Fruit fly (Drosophila melanogaster): Measurements from ENCODE around the gene nub.

Gene nub

DNA sequence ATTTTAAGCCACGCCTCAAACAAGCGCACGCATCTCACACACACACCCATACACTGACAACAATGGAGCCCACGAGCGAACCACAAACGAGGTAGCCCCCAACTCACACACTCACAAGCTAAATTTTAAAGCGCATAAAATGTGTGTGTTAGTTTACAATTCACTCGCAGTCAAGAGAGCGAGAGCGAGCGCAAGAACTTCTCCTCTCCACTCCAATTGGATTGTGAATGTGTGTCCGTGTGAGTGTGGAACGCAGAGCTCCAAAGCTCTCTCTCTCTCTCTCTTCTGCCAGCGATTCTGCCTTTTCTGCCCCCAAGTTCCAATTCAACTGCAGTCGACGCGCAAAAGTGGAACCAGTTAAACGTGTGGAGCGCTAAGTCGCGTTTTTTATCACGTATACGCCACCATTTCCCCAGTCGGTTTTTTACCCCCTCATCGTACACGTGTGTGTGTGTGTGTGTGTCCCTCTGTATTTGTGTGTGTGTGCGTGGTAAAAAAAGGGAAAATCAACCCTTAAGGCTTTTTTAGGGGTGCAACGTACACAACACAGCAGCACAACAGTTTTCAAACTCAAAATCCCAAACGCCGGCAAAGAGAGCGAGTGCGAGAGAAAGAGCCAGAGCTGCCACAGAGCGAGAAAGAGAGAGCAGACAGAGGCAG, 30.7 kb downstream of the nub start:
- no peak for TF ChIP-seq CG16813 (GFP tag; IDR thresholded peaks at IDR 0.05; ENCODE audit: partially characterized antibody)
- peak; percentile 99 for TF ChIP-seq cg (GFP tag; optimal IDR thresholded peaks at IDR 0.05)
- no peak for TF ChIP-seq cad (GFP tag; optimal IDR thresholded peaks at IDR 0.05)
- 0 out of 2 replicates have a peak, but pooled peaks have one; percentile 5 for TF ChIP-seq CG14014 (GFP tag; IDR thresholded peaks at IDR 0.05)
- no peak for TF ChIP-seq CG7786 (GFP tag; optimal IDR thresholded peaks at IDR 0.05)
- no peak for TF ChIP-seq dmrt99B (tag; optimal IDR thresholded peaks at IDR 0.05)
- TF ChIP-seq Bgb (GFP tag; IDR thresholded peaks at IDR 0.05; ENCODE audit: partially characterized antibody): no peak; the same call in 1 of the 2 replicates
- no peak for TF ChIP-seq p53 (GFP tag; optimal IDR thresholded peaks at IDR 0.05)
- no peak for TF ChIP-seq peb (GFP tag; IDR thresholded peaks at IDR 0.05)
- TF ChIP-seq tap (tag; optimal IDR thresholded peaks at IDR 0.05): no peak
- peak; percentile 83 for TF ChIP-seq seq (GFP tag; IDR thresholded peaks at IDR 0.05)
- no peak for TF ChIP-seq tin (GFP tag; optimal IDR thresholded peaks at IDR 0.05)
- no peak for TF ChIP-seq tup (GFP tag; optimal IDR thresholded peaks at IDR 0.05)
- no peak for TF ChIP-seq Dp (GFP tag; optimal IDR thresholded peaks at IDR 0.05)
- no peak for TF ChIP-seq Fer3 (tag; optimal IDR thresholded peaks at IDR 0.05)
- TF ChIP-seq Nf-YC (tag; optimal IDR thresholded peaks at IDR 0.05): peak; percentile 99
- TF ChIP-seq fd96Cb (tag; optimal IDR thresholded peaks at IDR 0.05): no peak
- TF ChIP-seq CG10979 (tag; optimal IDR thresholded peaks at IDR 0.05): no peak
- no peak for TF ChIP-seq da (GFP tag; optimal IDR thresholded peaks at IDR 0.05)
- no peak for TF ChIP-seq salm (tag; optimal IDR thresholded peaks at IDR 0.05)
- TF ChIP-seq CG10543 (GFP tag; optimal IDR thresholded peaks at IDR 0.05): no peak
- TF ChIP-seq vvl (GFP tag; IDR thresholded peaks at IDR 0.05): peak; percentile 96
- TF ChIP-seq zen2 (GFP tag; IDR thresholded peaks at IDR 0.05; ENCODE audit: partially characterized antibody): peak; percentile 39; the same call in 2 of the 3 replicates
- peak; percentile 13 for TF ChIP-seq CG11504 (tag; optimal IDR thresholded peaks at IDR 0.05)
- no peak for TF ChIP-seq CG11247 (GFP tag; IDR thresholded peaks at IDR 0.05)
- peak; percentile 26 for TF ChIP-seq nerfin-1 (tag; optimal IDR thresholded peaks at IDR 0.05)
- no peak for TF ChIP-seq pb (GFP tag; optimal IDR thresholded peaks at IDR 0.05)
- TF ChIP-seq sc (optimal IDR thresholded peaks at IDR 0.05): no peak
- no peak for TF ChIP-seq sc (GFP tag; optimal IDR thresholded peaks at IDR 0.05)
- TF ChIP-seq CG13287 (GFP tag; IDR thresholded peaks at IDR 0.05; ENCODE audit: partially characterized antibody): peak; percentile 42
- peak; percentile 99 for TF ChIP-seq chinmo (GFP tag; IDR thresholded peaks at IDR 0.05; ENCODE audit: partially characterized antibody)
- TF ChIP-seq sqz (GFP tag; optimal IDR thresholded peaks at IDR 0.05): peak; percentile 68
- no peak for TF ChIP-seq CG9727 (GFP tag; optimal IDR thresholded peaks at IDR 0.05)
- TF ChIP-seq cwo (GFP tag; optimal IDR thresholded peaks at IDR 0.05): no peak
- no peak for TF ChIP-seq CG18011 (GFP tag; optimal IDR thresholded peaks at IDR 0.05)
- TF ChIP-seq CG6689 (GFP tag; IDR thresholded peaks at IDR 0.05): no peak
- peak; percentile 49; the same call in 1 of the 2 replicates for TF ChIP-seq CG10321 (GFP tag; IDR thresholded peaks at IDR 0.05)
- TF ChIP-seq Nf-YB (GFP tag; optimal IDR thresholded peaks at IDR 0.05): peak; percentile 99
- no peak for TF ChIP-seq tio (GFP tag; optimal IDR thresholded peaks at IDR 0.05)
- no peak for TF ChIP-seq maf-S (GFP tag; optimal IDR thresholded peaks at IDR 0.05)
- peak; percentile 84 for TF ChIP-seq Nf-YA (GFP tag; IDR thresholded peaks at IDR 0.05)
- TF ChIP-seq CG14710 (tag; optimal IDR thresholded peaks at IDR 0.05): no peak
- no peak for TF ChIP-seq CG8924 (tag; optimal IDR thresholded peaks at IDR 0.05)
- peak; percentile 15; the same call in 1 of the 2 replicates for TF ChIP-seq Atf6 (GFP tag; IDR thresholded peaks at IDR 0.05)
- peak; percentile 63 for TF ChIP-seq Adf1 (GFP tag; IDR thresholded peaks at IDR 0.05)
- peak; percentile 84 for TF ChIP-seq CG1832 (GFP tag; optimal IDR thresholded peaks at IDR 0.05)
- no peak for TF ChIP-seq CG12769 (tag; optimal IDR thresholded peaks at IDR 0.05)
- no peak for TF ChIP-seq HmgZ (tag; optimal IDR thresholded peaks at IDR 0.05)
- TF ChIP-seq MBD-R2 (GFP tag; IDR thresholded peaks at IDR 0.05): no peak
